Worm (Caenorhabditis elegans) whole organism, early embryonic: Measurements from ENCODE around the gene glb-11.

ENCODE experiments used
- B0310.2 ChIP-seq: sonication (generic microtip); optimal IDR thresholded peaks from 2 replicates; lab custom pipeline; 2016; ENCODE audit warnings: mild to moderate bottlenecking, missing genetic modification characterization, missing compliant biosample characterization
- F13C5.2 ChIP-seq: sonication (generic microtip); optimal IDR thresholded peaks from 2 replicates; lab custom pipeline; 2017; ENCODE audit warnings: mild to moderate bottlenecking, missing genetic modification characterization, inconsistent platforms, missing compliant biosample characterization
- aly-1 ChIP-seq: sonication (generic microtip); optimal IDR thresholded peaks from 2 replicates; lab custom pipeline; 2016; ENCODE audit warnings: missing genetic modification characterization, missing compliant biosample characterization
- ama-1 ChIP-seq: fragments of 150-350 bp; optimal IDR thresholded peaks from 2 replicates; lab custom pipeline; 2014
- ceh-13 ChIP-seq: fragments of 200-800 bp; sonication (Bioruptor generic); optimal IDR thresholded peaks from 2 replicates; lab custom pipeline; 2018; ENCODE audit warnings: mild to moderate bottlenecking, missing genetic modification characterization, missing compliant biosample characterization
- ceh-36 ChIP-seq: sonication (generic microtip); optimal IDR thresholded peaks from 2 replicates; lab custom pipeline; 2016; ENCODE audit warnings: missing genetic modification characterization, inconsistent platforms, missing compliant biosample characterization
- ets-7 ChIP-seq: sonication (generic microtip); optimal IDR thresholded peaks from 2 replicates; lab custom pipeline; 2016; ENCODE audit warnings: missing genotype, missing genetic modification characterization, missing compliant biosample characterization
- flt-1 ChIP-seq: fragments of 200-800 bp; sonication (Bioruptor generic); IDR thresholded peaks from 2 replicates; pipeline ENCODE4 v1.3.6; 2022; ENCODE audit warnings: missing genetic modification characterization, missing compliant biosample characterization
- hmbx-1 ChIP-seq: sonication (generic microtip); optimal IDR thresholded peaks from 2 replicates; lab custom pipeline; 2016; ENCODE audit warnings: mild to moderate bottlenecking, missing genetic modification characterization, missing compliant biosample characterization
- hmg-4 ChIP-seq: fragments of 200-800 bp; sonication (Bioruptor generic); optimal IDR thresholded peaks from 2 replicates; lab custom pipeline; 2018; ENCODE audit warnings: mild to moderate bottlenecking, missing genetic modification characterization, missing compliant biosample characterization
- hnd-1 ChIP-seq: sonication (generic microtip); optimal IDR thresholded peaks from 2 replicates; lab custom pipeline; 2016; ENCODE audit warnings: missing genetic modification characterization, missing compliant biosample characterization
- pes-1 ChIP-seq: fragments of 200-800 bp; sonication (Bioruptor generic); IDR thresholded peaks from 2 replicates; pipeline ENCODE4 v1.3.6; 2022; ENCODE audit warnings: missing genetic modification reagents, missing genetic modification characterization, missing compliant biosample characterization
- scrt-1 ChIP-seq: fragments of 200-800 bp; sonication (Bioruptor generic); IDR thresholded peaks from 2 replicates; pipeline ENCODE4 v1.3.6; 2022; ENCODE audit warnings: missing genetic modification characterization, missing compliant biosample characterization
- sea-1 ChIP-seq: fragments of 200-800 bp; sonication (Bioruptor generic); conservative IDR thresholded peaks from 2 replicates; pipeline ENCODE4 v1.3.6; 2022; ENCODE audit warnings: missing genetic modification characterization, missing compliant biosample characterization
- tbx-11 ChIP-seq: fragments of 200-800 bp; sonication (Bioruptor generic); IDR thresholded peaks from 2 replicates; pipeline ENCODE4 v1.3.6; 2022; ENCODE audit warnings: missing genetic modification characterization, missing compliant biosample characterization
- tbx-37 ChIP-seq: fragments of 200-800 bp; sonication (Bioruptor generic); conservative IDR thresholded peaks from 2 replicates; pipeline ENCODE4 v1.3.6; 2022; ENCODE audit warnings: missing genetic modification reagents, missing genetic modification characterization, missing compliant biosample characterization
- tra-4 ChIP-seq: sonication (generic microtip); optimal IDR thresholded peaks from 2 replicates; lab custom pipeline; 2017; ENCODE audit warnings: missing genetic modification characterization, missing compliant biosample characterization

The glb-11 gene

ce11 chrIII:3959206-3959605, 32.8 kb downstream of the glb-11 start:
- no peak for TF ChIP-seq tbx-37 (GFP tag; lab: Robert Waterston, UW)
- TF ChIP-seq scrt-1, result no peak
- TF ChIP-seq F13C5.2 (tag; lab: Kevin White, UChicago), result no peak

DNA sequence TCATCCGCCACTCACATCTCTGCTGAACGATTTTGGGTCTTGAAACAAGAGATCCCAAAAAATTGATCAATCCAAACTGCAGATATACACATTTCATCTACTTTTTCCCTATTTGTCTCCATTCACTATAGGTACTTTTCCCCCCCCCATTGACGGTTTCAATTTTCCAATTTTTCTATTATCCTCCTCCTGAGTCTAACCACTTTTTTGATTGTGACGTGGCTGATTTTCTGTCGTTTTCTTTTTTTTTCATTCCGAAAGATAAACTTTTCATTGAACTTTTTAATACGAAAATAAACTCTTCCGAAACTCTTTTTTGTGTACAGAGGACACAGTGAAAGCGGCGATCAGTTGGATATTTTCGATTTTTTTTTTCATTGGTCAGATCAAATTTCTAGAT, 34.1 kb downstream of the glb-11 start:
- TF ChIP-seq tbx-37 (GFP tag; lab: Robert Waterston, UW), result no peak
- TF ChIP-seq hnd-1 (tag; lab: Kevin White, UChicago), result no peak
- no peak for TF ChIP-seq ceh-13
- no peak for TF ChIP-seq hmg-4 (GFP tag; lab: Kevin White, UChicago)

DNA sequence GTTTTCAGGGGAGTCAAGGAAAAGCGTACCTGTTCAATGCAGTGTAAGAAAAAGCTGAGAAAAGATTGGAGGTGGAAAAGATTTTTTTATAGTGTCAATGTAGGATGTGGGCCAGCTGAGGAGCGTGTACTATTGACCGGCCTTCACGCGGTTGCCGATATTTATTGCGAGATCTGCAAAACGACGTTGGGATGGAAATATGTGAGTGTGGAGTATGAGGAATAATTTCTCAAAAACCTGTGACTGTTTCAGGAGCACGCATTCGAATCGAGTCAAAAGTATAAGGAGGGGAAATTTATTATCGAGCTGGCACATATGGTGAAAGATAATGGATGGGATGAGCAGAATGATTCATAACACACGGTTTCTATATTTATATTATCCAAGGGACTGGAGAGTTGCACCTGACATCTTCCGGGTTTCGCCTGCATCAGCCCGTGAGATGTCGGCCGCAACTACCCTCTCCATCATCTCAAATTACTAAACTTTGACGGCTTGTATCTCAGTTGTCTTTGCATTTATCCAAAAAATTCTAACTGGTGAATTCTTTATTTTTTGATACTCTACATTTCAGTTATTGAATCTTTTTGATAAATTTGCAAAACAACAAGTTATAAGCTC, 34.8 kb downstream of the glb-11 start:
- TF ChIP-seq aly-1 (tag; lab: Kevin White, UChicago), result no peak
- TF ChIP-seq pes-1 (GFP tag; lab: Robert Waterston, UW), result no peak
- TF ChIP-seq tbx-11 (GFP tag; lab: Robert Waterston, UW), result no peak
- TF ChIP-seq ceh-36 (tag; lab: Kevin White, UChicago), result no peak
- no peak for TF ChIP-seq tbx-37 (GFP tag; lab: Robert Waterston, UW)
- no peak for TF ChIP-seq sea-1 (GFP tag; lab: Robert Waterston, UW)
- no peak for TF ChIP-seq tra-4 (tag; lab: Kevin White, UChicago)
- TF ChIP-seq hmbx-1, result no peak
- no peak for TF ChIP-seq F13C5.2 (tag; lab: Kevin White, UChicago)
- no peak for TF ChIP-seq ama-1 (lab: Kevin White, UChicago)
- no peak for TF ChIP-seq hnd-1 (tag; lab: Kevin White, UChicago)
- TF ChIP-seq hmg-4 (GFP tag; lab: Kevin White, UChicago), result no peak
- TF ChIP-seq B0310.2, result no peak
- no peak for TF ChIP-seq scrt-1
- no peak for TF ChIP-seq ets-7
- no peak for TF ChIP-seq ceh-13
- TF ChIP-seq flt-1, result no peak

- TF ChIP-seq sea-1 (GFP tag; lab: Robert Waterston, UW) (no peak), flt-1 (no peak), hnd-1 (tag; lab: Kevin White, UChicago) (no peak), ama-1 (lab: Kevin White, UChicago) (no peak), ets-7 (no peak), aly-1 (tag; lab: Kevin White, UChicago) (no peak), tbx-37 (GFP tag; lab: Robert Waterston, UW) (no peak), F13C5.2 (tag; lab: Kevin White, UChicago) (no peak), tra-4 (tag; lab: Kevin White, UChicago) (no peak), ceh-13 (no peak), hmg-4 (GFP tag; lab: Kevin White, UChicago) (no peak), ceh-36 (tag; lab: Kevin White, UChicago) (no peak), hmbx-1 (no peak), tbx-11 (GFP tag; lab: Robert Waterston, UW) (no peak), scrt-1 (no peak), B0310.2 (no peak), pes-1 (GFP tag; lab: Robert Waterston, UW) (no peak)
These were observed 35.7 kb downstream of the glb-11 start, which contains the start of gene F37A8.5 for ce11 chrIII:3956293-3956692. Gene F37A8.5 (plus strand): TSS chrIII:3956624.

- TF ChIP-seq hnd-1 (tag; lab: Kevin White, UChicago) (no peak), B0310.2 (no peak), ama-1 (lab: Kevin White, UChicago) (no peak), hmg-4 (GFP tag; lab: Kevin White, UChicago) (no peak), pes-1 (GFP tag; lab: Robert Waterston, UW) (no peak), tbx-11 (GFP tag; lab: Robert Waterston, UW) (no peak), sea-1 (GFP tag; lab: Robert Waterston, UW) (no peak), flt-1 (no peak), ceh-13 (no peak), ceh-36 (tag; lab: Kevin White, UChicago) (no peak), hmbx-1 (no peak), scrt-1 (no peak), tra-4 (tag; lab: Kevin White, UChicago) (no peak), F13C5.2 (tag; lab: Kevin White, UChicago) (no peak), tbx-37 (GFP tag; lab: Robert Waterston, UW) (no peak), aly-1 (tag; lab: Kevin White, UChicago) (no peak)
These were observed 36.3 kb downstream of the glb-11 start for ce11 chrIII:3955674-3956073.

DNA sequence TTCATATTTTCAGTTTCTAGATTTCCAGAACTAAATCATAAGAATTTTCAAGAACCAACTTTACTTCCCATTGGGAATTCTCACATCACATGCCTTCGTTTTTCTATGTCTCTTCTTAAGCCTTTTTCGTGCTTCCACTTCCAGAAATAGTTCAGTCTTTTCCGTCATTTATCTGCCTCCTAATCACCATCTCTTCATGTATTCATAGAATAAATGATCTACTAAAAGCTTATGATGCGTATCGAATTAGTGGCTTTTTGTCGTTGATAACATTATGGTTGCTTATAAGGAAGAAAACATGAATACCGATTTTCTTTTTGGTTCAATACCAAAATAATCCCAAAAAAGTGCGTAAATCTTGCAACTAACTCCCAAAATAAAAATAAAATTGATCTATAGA, 37.2 kb downstream of the glb-11 start:
- no peak for TF ChIP-seq flt-1
- TF ChIP-seq ceh-13, result no peak
- TF ChIP-seq F13C5.2 (tag; lab: Kevin White, UChicago), result no peak
- no peak for TF ChIP-seq hmg-4 (GFP tag; lab: Kevin White, UChicago)
- TF ChIP-seq B0310.2, result no peak
- TF ChIP-seq ets-7, result no peak
- no peak for TF ChIP-seq tbx-37 (GFP tag; lab: Robert Waterston, UW)
- no peak for TF ChIP-seq hnd-1 (tag; lab: Kevin White, UChicago)
- no peak for TF ChIP-seq tbx-11 (GFP tag; lab: Robert Waterston, UW)
- TF ChIP-seq aly-1 (tag; lab: Kevin White, UChicago), result no peak

DNA sequence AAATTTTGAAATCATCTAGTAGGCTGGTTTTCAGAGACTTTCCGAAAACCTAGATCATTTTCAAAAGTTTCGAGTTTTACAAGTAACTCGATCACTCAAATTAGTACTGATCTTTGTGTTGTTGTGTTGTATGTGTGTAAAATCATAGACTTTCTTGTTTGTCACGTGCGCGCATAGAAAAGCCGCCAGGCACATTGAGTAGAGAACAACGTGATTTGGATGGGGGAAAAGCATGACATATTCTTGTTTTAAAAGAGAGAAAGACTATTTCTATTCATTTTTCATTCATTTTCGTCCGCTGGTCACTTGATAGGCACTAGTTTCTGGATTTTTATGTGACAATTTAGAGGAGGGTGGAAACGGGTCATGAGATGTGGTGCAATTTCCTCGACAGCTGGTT, 37.8 kb downstream of the glb-11 start:
- TF ChIP-seq hnd-1 (tag; lab: Kevin White, UChicago), result no peak
- no peak for TF ChIP-seq sea-1 (GFP tag; lab: Robert Waterston, UW)
- no peak for TF ChIP-seq F13C5.2 (tag; lab: Kevin White, UChicago)
- TF ChIP-seq hmg-4 (GFP tag; lab: Kevin White, UChicago), result no peak
- no peak for TF ChIP-seq aly-1 (tag; lab: Kevin White, UChicago)
- TF ChIP-seq ama-1 (lab: Kevin White, UChicago), result no peak
- no peak for TF ChIP-seq ceh-36 (tag; lab: Kevin White, UChicago)

DNA sequence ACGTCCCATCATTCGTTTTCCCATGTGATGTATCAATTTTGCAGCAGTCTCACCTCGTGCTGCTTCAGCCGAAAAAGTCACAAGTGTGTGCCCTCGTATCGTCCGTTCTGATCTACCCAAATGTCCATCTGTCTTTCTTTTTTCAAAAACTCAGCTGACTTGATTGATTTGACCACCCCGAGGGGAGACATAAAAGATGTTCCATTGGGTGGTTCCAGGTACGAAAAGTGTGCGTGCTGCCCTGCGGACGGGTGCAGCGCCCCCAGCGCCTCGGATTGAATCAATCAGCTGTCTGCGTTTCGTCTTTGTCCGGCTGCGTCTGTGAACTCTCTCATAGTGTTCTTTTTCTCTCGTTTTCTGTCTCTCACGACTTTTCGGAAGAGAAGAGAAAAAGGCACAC, 38.8 kb downstream of the glb-11 start:
- TF ChIP-seq F13C5.2 (tag; lab: Kevin White, UChicago) (no peak), ceh-36 (tag; lab: Kevin White, UChicago) (no peak), B0310.2 (no peak), ets-7 (no peak), tbx-37 (GFP tag; lab: Robert Waterston, UW) (no peak), ceh-13 (no peak), sea-1 (GFP tag; lab: Robert Waterston, UW) (no peak), hmbx-1 (no peak), tra-4 (tag; lab: Kevin White, UChicago) (no peak), tbx-11 (GFP tag; lab: Robert Waterston, UW) (no peak), hnd-1 (tag; lab: Kevin White, UChicago) (no peak), scrt-1 (no peak), ama-1 (lab: Kevin White, UChicago) (no peak), flt-1 (no peak), pes-1 (GFP tag; lab: Robert Waterston, UW) (no peak), hmg-4 (GFP tag; lab: Kevin White, UChicago) (no peak), aly-1 (tag; lab: Kevin White, UChicago) (no peak)
